Fruit fly (Drosophila melanogaster): ENCODE measurements around the gene mtgo.

mtgo gene

dm6 chr2L:16495193-16495780 lies 49.5 kb upstream of the mtgo start (continued):
- TF ChIP-seq CG8089 (GFP tag; optimal IDR thresholded peaks at IDR 0.05) (peak; percentile 64), gce (GFP tag; IDR thresholded peaks at IDR 0.05) (no peak), TFAM (GFP tag; optimal IDR thresholded peaks at IDR 0.05) (no peak), CG2712 (tag; optimal IDR thresholded peaks at IDR 0.05) (no peak), CG2875 (GFP tag; optimal IDR thresholded peaks at IDR 0.05) (peak; percentile 88), trem (tag; optimal IDR thresholded peaks at IDR 0.05) (no peak), CG12104 (GFP tag; optimal IDR thresholded peaks at IDR 0.05) (no peak), zf30C (GFP tag; optimal IDR thresholded peaks at IDR 0.05) (peak; percentile 80), Mrtf (GFP tag; IDR thresholded peaks at IDR 0.05) (peak; percentile 57; the same call in 1 of the 3 replicates), CG4404 (GFP tag; IDR thresholded peaks at IDR 0.05) (no peak), CG12769 (tag; optimal IDR thresholded peaks at IDR 0.05) (peak; percentile 95), vnd (GFP tag; IDR thresholded peaks at IDR 0.05; ENCODE audit: partially characterized antibody) (no peak), CG7987 (GFP tag; optimal IDR thresholded peaks at IDR 0.05) (no peak), Hr3 (GFP tag; optimal IDR thresholded peaks at IDR 0.05) (peak; percentile 84), Dad (GFP tag; optimal IDR thresholded peaks at IDR 0.05) (no peak), CG8281 (tag; optimal IDR thresholded peaks at IDR 0.05) (no peak), CG9797 (GFP tag; optimal IDR thresholded peaks at IDR 0.05) (no peak), fd3F (GFP tag; optimal IDR thresholded peaks at IDR 0.05) (peak; percentile 73), zen (tag; optimal IDR thresholded peaks at IDR 0.05) (no peak), HLH54F (GFP tag; optimal IDR thresholded peaks at IDR 0.05) (peak; percentile 67), ase (GFP tag; IDR thresholded peaks at IDR 0.05) (no peak), pnt (GFP tag; optimal IDR thresholded peaks at IDR 0.05) (peak; percentile 67), Sry-β (GFP tag; optimal IDR thresholded peaks at IDR 0.05) (no peak), corto (GFP tag; optimal IDR thresholded peaks at IDR 0.05) (no peak), CG1233 (GFP tag; optimal IDR thresholded peaks at IDR 0.05) (no peak), ham (GFP tag; IDR thresholded peaks at IDR 0.05) (no peak), aop (GFP tag; IDR thresholded peaks at IDR 0.05) (no peak), rib (GFP tag; IDR thresholded peaks at IDR 0.05) (peak; percentile 72), ato (GFP tag; IDR thresholded peaks at IDR 0.05; ENCODE audit: partially characterized antibody) (no peak), D19A (tag; optimal IDR thresholded peaks at IDR 0.05) (no peak), pros (GFP tag; optimal IDR thresholded peaks at IDR 0.05) (no peak), mirr (GFP tag; optimal IDR thresholded peaks at IDR 0.05) (no peak), CG2116 (GFP tag; optimal IDR thresholded peaks at IDR 0.05) (peak; percentile 55), CG14860 (GFP tag; IDR thresholded peaks at IDR 0.05; ENCODE audit: partially characterized antibody) (no peak), repo (GFP tag; optimal IDR thresholded peaks at IDR 0.05) (no peak), CG8765 (GFP tag; IDR thresholded peaks at IDR 0.05) (no peak), CG12942 (GFP tag; optimal IDR thresholded peaks at IDR 0.05) (peak; percentile 77), Dref (GFP tag; IDR thresholded peaks at IDR 0.05) (no peak), CG10267 (tag; optimal IDR thresholded peaks at IDR 0.05) (no peak), grau (tag; optimal IDR thresholded peaks at IDR 0.05) (peak; percentile 91), CG33557 (GFP tag; optimal IDR thresholded peaks at IDR 0.05) (peak; percentile 92), cas (GFP tag; IDR thresholded peaks at IDR 0.05) (no peak), CG14441 (GFP tag; IDR thresholded peaks at IDR 0.05) (no peak), Sox100B (GFP tag; optimal IDR thresholded peaks at IDR 0.05) (no peak), ac (GFP tag; optimal IDR thresholded peaks at IDR 0.05) (peak; percentile 61), ab (GFP tag; optimal IDR thresholded peaks at IDR 0.05) (peak; percentile 17), CG11093 (GFP tag; IDR thresholded peaks at IDR 0.05) (no peak), ro (GFP tag; IDR thresholded peaks at IDR 0.05) (no peak), CG7963 (GFP tag; IDR thresholded peaks at IDR 0.05; ENCODE audit: partially characterized antibody) (no peak), disco-r (GFP tag; optimal IDR thresholded peaks at IDR 0.05) (peak; percentile 60), CG31224 (GFP tag; IDR thresholded peaks at IDR 0.05) (no peak)

Data from whole organism, embryonic.